Fruit fly (Drosophila melanogaster): ENCODE measurements around the gene bchs.
A peak's percentile ranks its signal among the peaks of the same experiment; 100 is the strongest.

The bchs gene

DNA sequence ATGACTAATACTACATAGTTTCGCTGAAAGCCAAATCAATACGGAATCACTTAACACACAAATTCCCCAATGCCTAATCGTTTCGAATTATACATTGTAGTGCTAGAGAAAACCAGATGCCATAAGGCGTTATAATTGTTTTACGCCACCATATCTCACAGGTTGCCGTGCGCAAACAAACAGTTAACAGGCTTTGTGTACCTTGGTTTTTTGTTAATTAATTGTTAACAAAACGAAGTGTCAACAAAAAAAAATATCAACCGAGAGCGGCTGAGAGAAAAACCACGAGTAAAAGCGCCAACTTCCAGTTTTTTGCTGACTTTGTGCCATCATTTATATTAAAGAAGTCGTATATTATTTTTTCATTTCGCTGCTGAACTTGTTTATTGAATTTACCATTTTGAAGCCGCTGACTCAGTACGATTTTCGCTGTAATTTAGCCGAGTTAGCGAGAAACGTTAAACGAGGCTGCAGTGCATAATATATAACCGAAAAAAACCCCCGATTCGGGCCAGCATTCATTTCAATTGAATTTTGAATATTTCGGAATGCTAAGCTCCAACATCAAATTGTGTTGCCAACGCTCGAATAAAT is 30.4 kb upstream of the bchs start (continued):
- TF ChIP-seq ERR (GFP tag; optimal IDR thresholded peaks at IDR 0.05), result no peak
- TF ChIP-seq CG8388 (GFP tag; optimal IDR thresholded peaks at IDR 0.05), result no peak
- TF ChIP-seq HLH4C (GFP tag; IDR thresholded peaks at IDR 0.05; ENCODE audit: partially characterized antibody), result no peak
- TF ChIP-seq CG1024 (GFP tag; IDR thresholded peaks at IDR 0.05), result no peak
- TF ChIP-seq salm (tag; optimal IDR thresholded peaks at IDR 0.05), result no peak
- TF ChIP-seq CG11085 (GFP tag; IDR thresholded peaks at IDR 0.05), result no peak
- TF ChIP-seq jumu (GFP tag; optimal IDR thresholded peaks at IDR 0.05), result no peak
- no peak for TF ChIP-seq Oaz (GFP tag; IDR thresholded peaks at IDR 0.05)
- no peak for TF ChIP-seq Bteb2 (GFP tag; optimal IDR thresholded peaks at IDR 0.05)
- no peak for TF ChIP-seq fd96Cb (tag; optimal IDR thresholded peaks at IDR 0.05)
- TF ChIP-seq CG3838 (GFP tag; optimal IDR thresholded peaks at IDR 0.05), result no peak
- TF ChIP-seq Ada2b (GFP tag; IDR thresholded peaks at IDR 0.05), result no peak
- no peak for TF ChIP-seq nom (GFP tag; optimal IDR thresholded peaks at IDR 0.05)
- TF ChIP-seq jing (GFP tag; optimal IDR thresholded peaks at IDR 0.05), result no peak
- TF ChIP-seq corto (GFP tag; optimal IDR thresholded peaks at IDR 0.05), result no peak
- TF ChIP-seq Atf6 (GFP tag; IDR thresholded peaks at IDR 0.05), result peak; percentile 41; the same call in 1 of the 2 replicates
- no peak for TF ChIP-seq CG11560 (tag; IDR thresholded peaks at IDR 0.05)
- no peak for TF ChIP-seq ap (GFP tag; IDR thresholded peaks at IDR 0.05)
- no peak for TF ChIP-seq klu (GFP tag; IDR thresholded peaks at IDR 0.05)
- TF ChIP-seq peb (GFP tag; IDR thresholded peaks at IDR 0.05), result no peak
- no peak for TF ChIP-seq Ets97D (GFP tag; optimal IDR thresholded peaks at IDR 0.05)
- peak; percentile 34 for TF ChIP-seq CG12659 (GFP tag; optimal IDR thresholded peaks at IDR 0.05)
- 0 out of 2 replicates have a peak, but pooled peaks have one; percentile 11 for TF ChIP-seq onecut (GFP tag; IDR thresholded peaks at IDR 0.05)
- TF ChIP-seq Hsf (GFP tag; optimal IDR thresholded peaks at IDR 0.05), result no peak
- no peak for TF ChIP-seq CG17912 (GFP tag; optimal IDR thresholded peaks at IDR 0.05)
- peak; percentile 22 for TF ChIP-seq Blimp-1 (GFP tag; optimal IDR thresholded peaks at IDR 0.05)
- peak; percentile 63 for TF ChIP-seq CG10543 (GFP tag; optimal IDR thresholded peaks at IDR 0.05)
- TF ChIP-seq E2f2 (GFP tag; IDR thresholded peaks at IDR 0.05), result peak; percentile 19; the same call in 1 of the 2 replicates
- TF ChIP-seq CG2202 (tag; optimal IDR thresholded peaks at IDR 0.05), result no peak
- TF ChIP-seq H2.0 (GFP tag; IDR thresholded peaks at IDR 0.05), result no peak
- TF ChIP-seq CG32532 (GFP tag; IDR thresholded peaks at IDR 0.05), result no peak
- TF ChIP-seq CG6854 (GFP tag; optimal IDR thresholded peaks at IDR 0.05), result no peak
- TF ChIP-seq da (GFP tag; optimal IDR thresholded peaks at IDR 0.05), result no peak
- TF ChIP-seq Eip74EF (GFP tag; optimal IDR thresholded peaks at IDR 0.05), result peak in 1 of 2 experiments; percentile 6
- TF ChIP-seq Lpt (GFP tag; optimal IDR thresholded peaks at IDR 0.05), result no peak
- no peak for TF ChIP-seq z (GFP tag; IDR thresholded peaks at IDR 0.05)
- TF ChIP-seq ham (GFP tag; IDR thresholded peaks at IDR 0.05), result no peak
- no peak for TF ChIP-seq Doc3 (GFP tag; IDR thresholded peaks at IDR 0.05; ENCODE audit: partially characterized antibody)
- peak; percentile 38 for TF ChIP-seq Hey (tag; optimal IDR thresholded peaks at IDR 0.05)
- peak; percentile 32 for TF ChIP-seq NfI (GFP tag; optimal IDR thresholded peaks at IDR 0.05)
- peak; percentile 56 for TF ChIP-seq odd (GFP tag; optimal IDR thresholded peaks at IDR 0.05)
- TF ChIP-seq CG1792 (GFP tag; optimal IDR thresholded peaks at IDR 0.05), result no peak
- TF ChIP-seq CG4707 (GFP tag; optimal IDR thresholded peaks at IDR 0.05), result no peak
- peak; percentile 48 for TF ChIP-seq Sox100B (GFP tag; optimal IDR thresholded peaks at IDR 0.05)
- no peak for TF ChIP-seq Hr78 (GFP tag; optimal IDR thresholded peaks at IDR 0.05)
- TF ChIP-seq pfk (GFP tag; optimal IDR thresholded peaks at IDR 0.05), result peak; percentile 25
- no peak for TF ChIP-seq sc (optimal IDR thresholded peaks at IDR 0.05)
- TF ChIP-seq sc (GFP tag; optimal IDR thresholded peaks at IDR 0.05), result no peak
- TF ChIP-seq Bgb (GFP tag; IDR thresholded peaks at IDR 0.05; ENCODE audit: partially characterized antibody), result no peak
- peak; percentile 49 for TF ChIP-seq sd (tag; optimal IDR thresholded peaks at IDR 0.05)
